Worm (Caenorhabditis elegans) whole organism, L3 larva: ENCODE results near the gene gst-18.
A peak's percentile ranks its signal among the peaks of the same experiment; 100 is the strongest.

ENCODE experiments used
- R02D3.7 ChIP-seq: fragments of 150-350 bp; optimal IDR thresholded peaks from 2 replicates; lab custom pipeline; 2014; ENCODE audit warnings: missing biosample characterization, missing genetic modification characterization
- ZK546.5 ChIP-seq: sonication (generic microtip); optimal IDR thresholded peaks from 2 replicates; lab custom pipeline; 2017; ENCODE audit warnings: missing biosample characterization, missing genetic modification characterization
- aly-2 ChIP-seq: fragments of 150-350 bp; optimal IDR thresholded peaks from 2 replicates; lab custom pipeline; 2014; ENCODE audit warnings: missing biosample characterization, missing genetic modification characterization
- ama-1 ChIP-seq: fragments of 150-350 bp; optimal IDR thresholded peaks from 2 replicates; lab custom pipeline; 2018
- ceh-28 ChIP-seq: fragments of 150-350 bp; optimal IDR thresholded peaks from 2 replicates; lab custom pipeline; 2014; ENCODE audit warnings: missing biosample characterization, missing genetic modification reagents, missing genetic modification characterization
- ceh-82 ChIP-seq: fragments of 150-350 bp; optimal IDR thresholded peaks from 2 replicates; lab custom pipeline; 2014; ENCODE audit warnings: missing biosample characterization, missing genetic modification characterization
- ceh-9 ChIP-seq: sonication (generic microtip); optimal IDR thresholded peaks from 2 replicates; lab custom pipeline; 2018; ENCODE audit warnings: missing biosample characterization, missing genetic modification characterization
- daf-12 ChIP-seq: fragments of 150-350 bp; optimal IDR thresholded peaks from 2 replicates; lab custom pipeline; 2014; ENCODE audit warnings: missing biosample characterization, missing genetic modification reagents, missing genetic modification characterization
- egl-27 ChIP-seq: sonication (generic microtip); optimal IDR thresholded peaks from 4 replicates; lab custom pipeline; 2017; ENCODE audit warnings: missing biosample characterization, missing genetic modification reagents, missing genetic modification characterization
- egl-5 ChIP-seq: fragments of 150-350 bp; optimal IDR thresholded peaks from 2 replicates; lab custom pipeline; 2017; ENCODE audit warnings: missing biosample characterization, missing genetic modification reagents, missing genetic modification characterization, inconsistent platforms
- elt-1 ChIP-seq: fragments of 150-350 bp; optimal IDR thresholded peaks from 2 replicates; lab custom pipeline; 2014; ENCODE audit warnings: missing biosample characterization, missing genetic modification characterization
- elt-3 ChIP-seq, 3 experiments: fragments of 150-350 bp in 1 of 3; sonication (generic microtip) in 2 of 3; optimal IDR thresholded peaks; 2 replicates in 2 of 3; 4 replicates in 1 of 3; lab custom pipeline; 2014 to 2017; ENCODE audit warnings: missing biosample characterization in 3 of 3, missing genetic modification characterization in 3 of 3
- fkh-10 ChIP-seq: sonication (generic microtip); optimal IDR thresholded peaks from 2 replicates; lab custom pipeline; 2017; ENCODE audit warnings: missing biosample characterization, missing genetic modification reagents, missing genetic modification characterization
- fkh-2 ChIP-seq: fragments of 150-350 bp; optimal IDR thresholded peaks from 2 replicates; lab custom pipeline; 2014; ENCODE audit warnings: missing biosample characterization, missing genetic modification reagents, missing genetic modification characterization
- fos-1 ChIP-seq: fragments of 150-350 bp; optimal IDR thresholded peaks from 2 replicates; lab custom pipeline; 2014; ENCODE audit warnings: missing biosample characterization, missing genetic modification characterization
- lin-39 ChIP-seq: fragments of 150-350 bp; optimal IDR thresholded peaks from 2 replicates; lab custom pipeline; 2018; ENCODE audit warnings: missing biosample characterization, missing genetic modification reagents, missing genetic modification characterization
- lsy-12 ChIP-seq: sonication (generic microtip); optimal IDR thresholded peaks from 2 replicates; lab custom pipeline; 2016; ENCODE audit warnings: mild to moderate bottlenecking, missing genetic modification characterization, missing compliant biosample characterization
- mdl-1 ChIP-seq: fragments of 150-350 bp; optimal IDR thresholded peaks from 2 replicates; lab custom pipeline; 2014; ENCODE audit warnings: missing biosample characterization, missing genetic modification characterization
- nfya-1 ChIP-seq: sonication (generic microtip); optimal IDR thresholded peaks from 2 replicates; lab custom pipeline; 2017; ENCODE audit warnings: missing genetic modification characterization, mild to moderate bottlenecking, missing compliant biosample characterization, antibody characterized with exemption, moderate library complexity; ENCODE audit not compliant: insufficient read depth
- nhr-11 ChIP-seq: fragments of 150-350 bp; optimal IDR thresholded peaks from 2 replicates; lab custom pipeline; 2014; ENCODE audit warnings: missing biosample characterization, missing genetic modification characterization
- nhr-12 ChIP-seq: fragments of 150-350 bp; optimal IDR thresholded peaks from 2 replicates; lab custom pipeline; 2014; ENCODE audit warnings: missing biosample characterization, missing genetic modification characterization
- nhr-23 ChIP-seq: fragments of 150-350 bp; optimal IDR thresholded peaks from 2 replicates; lab custom pipeline; 2014; ENCODE audit warnings: missing biosample characterization, missing genetic modification reagents, missing genetic modification characterization
- nhr-237 ChIP-seq: fragments of 150-350 bp; optimal IDR thresholded peaks from 2 replicates; lab custom pipeline; 2014; ENCODE audit warnings: missing biosample characterization, missing genetic modification characterization
- nhr-25 ChIP-seq: sonication (generic microtip); optimal IDR thresholded peaks from 2 replicates; lab custom pipeline; 2017; ENCODE audit warnings: missing biosample characterization, missing genetic modification characterization
- nhr-43 ChIP-seq: sonication (generic microtip); optimal IDR thresholded peaks from 2 replicates; lab custom pipeline; 2016; ENCODE audit warnings: mild to moderate bottlenecking, missing genetic modification characterization, missing compliant biosample characterization; ENCODE audit not compliant: poor library complexity, severe bottlenecking
- nhr-76 ChIP-seq: fragments of 150-350 bp; sonication (generic microtip); optimal IDR thresholded peaks from 5 replicates; lab custom pipeline; 2014; ENCODE audit warnings: missing biosample characterization, missing genetic modification characterization
- sea-2 ChIP-seq: fragments of 150-350 bp; sonication (generic microtip); optimal IDR thresholded peaks from 4 replicates; lab custom pipeline; 2014; ENCODE audit warnings: missing biosample characterization, missing genetic modification reagents, missing genetic modification characterization
- skn-1 ChIP-seq: fragments of 150-350 bp; optimal IDR thresholded peaks from 2 replicates; lab custom pipeline; 2014; ENCODE audit warnings: missing biosample characterization, missing genetic modification characterization
- tbx-2 ChIP-seq: sonication (generic microtip); optimal IDR thresholded peaks from 2 replicates; lab custom pipeline; 2016; ENCODE audit warnings: mild to moderate bottlenecking, missing genetic modification characterization, missing compliant biosample characterization
- unc-62 ChIP-seq: fragments of 150-350 bp; sonication (generic microtip); optimal IDR thresholded peaks from 4 replicates; lab custom pipeline; 2014; ENCODE audit warnings: missing biosample characterization, missing genetic modification reagents, missing genetic modification characterization
- zag-1 ChIP-seq: fragments of 150-350 bp; optimal IDR thresholded peaks from 2 replicates; lab custom pipeline; 2014; ENCODE audit warnings: missing biosample characterization, missing genetic modification characterization
- ztf-11 ChIP-seq: fragments of 150-350 bp; optimal IDR thresholded peaks from 2 replicates; lab custom pipeline; 2014; ENCODE audit warnings: missing biosample characterization, missing genetic modification characterization
- ztf-4 ChIP-seq: fragments of 150-350 bp; optimal IDR thresholded peaks from 2 replicates; lab custom pipeline; 2014; ENCODE audit warnings: missing biosample characterization, missing genetic modification characterization

gst-18 gene

DNA sequence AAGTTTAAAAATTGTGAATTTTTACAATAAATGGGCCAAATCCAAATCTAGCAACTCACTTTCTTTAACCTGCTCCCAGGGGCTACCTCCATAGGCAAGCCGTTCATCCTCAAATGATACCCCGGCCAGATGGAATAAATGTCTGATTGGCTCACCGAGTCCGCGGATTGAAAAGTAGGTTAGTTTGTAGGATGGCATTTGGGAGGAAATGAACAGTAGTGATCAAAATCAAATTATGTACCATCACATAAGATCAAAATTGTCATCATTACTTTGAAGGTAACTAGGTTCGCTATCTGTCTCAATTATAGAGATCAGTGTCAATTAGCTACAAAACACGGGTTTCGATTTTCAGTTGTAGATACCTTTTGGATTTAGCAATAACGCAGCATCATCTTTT lies at the start of gene gst-18, which contains the start of gene gst-17:
Gene gst-18, minus strand, starts transcription at position 198 of the 400 bp plus-strand sequence.
Gene gst-17, minus strand, starts transcription at position 101 of the 400 bp plus-strand sequence.
- TF ChIP-seq elt-1 (tag; lab: Kevin White, UChicago), result no peak
- no peak for TF ChIP-seq ceh-9 (tag; lab: Kevin White, UChicago)
- TF ChIP-seq zag-1 (tag; lab: Kevin White, UChicago), result no peak
- TF ChIP-seq egl-5 (tag; lab: Kevin White, UChicago), result no peak
- TF ChIP-seq fkh-2 (tag; lab: Kevin White, UChicago), result no peak
- TF ChIP-seq fos-1, result no peak
- no peak for TF ChIP-seq ztf-11 (tag; lab: Kevin White, UChicago)
- TF ChIP-seq nhr-237 (tag; lab: Kevin White, UChicago), result no peak
- TF ChIP-seq ZK546.5 (tag; lab: Kevin White, UChicago), result no peak
- TF ChIP-seq ceh-28 (tag; lab: Kevin White, UChicago), result no peak
- TF ChIP-seq ztf-4, result no peak
- TF ChIP-seq fkh-10, result no peak
- no peak for TF ChIP-seq ceh-82 (tag; lab: Kevin White, UChicago)
- TF ChIP-seq unc-62 (GFP tag; lab: Kevin White, UChicago), result no peak
- no peak for TF ChIP-seq nhr-76 (tag; lab: Kevin White, UChicago)
- no peak for TF ChIP-seq nhr-12 (tag; lab: Kevin White, UChicago)
- TF ChIP-seq R02D3.7, result no peak
- no peak for TF ChIP-seq tbx-2 (tag; lab: Kevin White, UChicago)
- no peak for TF ChIP-seq mdl-1 (tag; lab: Kevin White, UChicago)
- no peak for TF ChIP-seq sea-2

DNA sequence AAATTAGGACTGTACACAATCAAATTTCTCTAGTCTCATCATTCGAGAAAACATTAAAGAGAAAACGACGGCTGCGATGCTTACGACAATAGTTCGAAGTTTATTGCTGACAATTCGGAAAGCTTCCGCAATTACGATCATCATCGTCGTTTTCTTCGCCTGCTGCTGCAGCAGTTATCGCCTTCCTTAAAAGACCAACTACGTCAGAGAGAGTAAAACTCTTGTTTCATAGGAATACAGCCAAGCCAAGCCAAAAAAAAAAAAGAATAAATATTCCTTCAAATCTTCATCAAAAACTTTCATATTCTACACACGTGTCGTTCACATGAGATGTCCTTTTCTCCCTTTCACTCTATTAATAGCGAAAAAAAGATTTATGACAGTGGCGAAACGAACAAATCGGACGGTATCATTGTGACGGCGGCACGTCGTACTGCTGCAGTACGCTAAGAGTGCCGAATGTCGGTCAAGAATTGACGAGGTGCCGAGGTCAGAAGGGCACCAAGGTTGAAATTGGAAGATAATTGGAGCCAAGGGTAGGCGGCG lies 49.2 kb upstream of the gst-18 start:
- TF ChIP-seq nhr-43, result peak; percentile 84
- no peak for TF ChIP-seq ceh-82 (tag; lab: Kevin White, UChicago)
- no peak for TF ChIP-seq fos-1
- TF ChIP-seq nhr-23, result peak; percentile 79
- peak; percentile 55 for TF ChIP-seq nhr-25 (tag; lab: Kevin White, UChicago)
- TF ChIP-seq elt-3 (tag; optimal IDR thresholded peaks at IDR 0.05; lab: Kevin White, UChicago), result peak in 2 of 3 experiments; percentile 14 to 39
- no peak for TF ChIP-seq sea-2
- no peak for TF ChIP-seq nhr-76 (tag; lab: Kevin White, UChicago)
- no peak for TF ChIP-seq unc-62 (GFP tag; lab: Kevin White, UChicago)

DNA sequence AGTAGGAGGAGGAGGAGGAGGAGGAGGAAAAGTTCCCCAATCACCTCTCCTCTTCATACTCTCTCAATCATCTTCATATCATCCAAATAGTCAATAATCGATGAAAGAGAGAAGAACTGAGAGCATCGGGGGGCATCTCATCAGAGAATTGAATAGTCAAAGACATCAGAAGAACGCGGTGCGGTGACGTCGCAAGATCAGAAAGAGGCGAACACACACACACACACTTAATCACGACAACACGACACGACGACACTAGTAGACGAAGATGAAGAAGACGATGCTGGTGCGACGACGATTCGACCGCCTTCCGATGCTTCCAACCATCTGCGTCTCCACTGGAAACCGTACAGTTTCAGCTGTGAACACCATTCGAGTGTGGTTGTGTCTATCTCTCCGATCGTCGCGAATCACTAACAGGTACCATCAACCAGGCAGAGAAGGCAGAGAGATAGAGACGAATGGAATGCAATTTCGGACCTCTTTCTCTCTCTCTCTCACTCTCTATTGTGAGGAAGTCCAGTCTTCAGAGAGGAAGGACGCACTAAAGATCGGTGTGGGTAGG lies 48.0 kb upstream of the gst-18 start:
- TF ChIP-seq nhr-76 (tag; lab: Kevin White, UChicago) (no peak), nhr-23 (peak; percentile 60), lsy-12 (tag; lab: Kevin White, UChicago) (peak; percentile 36), zag-1 (tag; lab: Kevin White, UChicago) (no peak), sea-2 (no peak), elt-3 (tag; optimal IDR thresholded peaks at IDR 0.05; lab: Kevin White, UChicago) (peak in 2 of 3 experiments; percentile 8 to 57), tbx-2 (tag; lab: Kevin White, UChicago) (no peak), egl-27 (tag; lab: Kevin White, UChicago) (no peak), ceh-28 (tag; lab: Kevin White, UChicago) (peak; percentile 75), nhr-11 (tag; lab: Kevin White, UChicago) (no peak), nfya-1 (tag; lab: Kevin White, UChicago) (peak; percentile 31), nhr-25 (tag; lab: Kevin White, UChicago) (peak; percentile 75), nhr-43 (peak; percentile 91)

DNA sequence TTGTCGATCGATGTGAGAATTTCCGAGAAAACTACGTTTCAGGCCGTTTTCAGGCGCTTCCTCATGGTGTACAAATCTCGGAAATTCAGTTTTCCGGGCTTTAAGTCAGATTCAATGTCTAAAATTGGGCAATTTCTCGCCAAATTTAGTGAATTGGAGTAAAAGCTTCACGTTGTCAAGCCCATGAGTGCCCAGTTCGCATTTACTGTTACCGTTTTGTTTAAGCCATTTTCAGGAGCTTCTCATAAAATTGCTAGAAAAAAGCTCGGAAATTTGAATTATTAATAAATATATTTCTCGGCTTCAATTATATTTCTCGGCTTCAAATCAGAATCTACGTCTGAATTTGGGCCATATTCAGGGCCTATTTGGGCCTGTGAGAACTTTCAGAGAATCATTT lies 47.2 kb upstream of the gst-18 start:
- TF ChIP-seq fos-1 (no peak), unc-62 (GFP tag; lab: Kevin White, UChicago) (no peak), lin-39 (tag; lab: Kevin White, UChicago) (no peak), nhr-237 (tag; lab: Kevin White, UChicago) (no peak), mdl-1 (tag; lab: Kevin White, UChicago) (no peak)

DNA sequence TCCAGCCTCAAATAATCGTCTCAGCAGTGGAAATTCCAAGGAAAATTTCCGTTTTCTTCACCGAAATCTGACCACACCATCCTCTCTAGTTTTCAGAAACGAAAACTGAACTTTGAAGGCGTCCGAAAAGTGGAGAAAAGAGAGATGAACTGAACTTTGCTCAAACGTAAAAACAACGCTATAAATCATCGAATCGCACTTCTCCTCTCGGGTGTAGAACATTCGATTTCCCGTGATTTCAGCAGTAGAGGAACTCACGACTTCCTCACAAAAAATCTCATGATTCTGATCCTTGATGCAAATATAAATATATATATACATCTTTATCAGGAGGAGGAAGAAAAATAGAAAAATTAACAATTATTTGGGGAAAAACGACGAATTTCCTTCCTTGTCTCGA lies 44.5 kb upstream of the gst-18 start:
- TF ChIP-seq nhr-23, result no peak
- TF ChIP-seq egl-5 (tag; lab: Kevin White, UChicago), result no peak
- TF ChIP-seq egl-27 (tag; lab: Kevin White, UChicago), result no peak
- TF ChIP-seq aly-2 (tag; lab: Kevin White, UChicago), result no peak
- TF ChIP-seq skn-1 (tag; lab: Kevin White, UChicago), result no peak
- no peak for TF ChIP-seq elt-3 (tag; optimal IDR thresholded peaks at IDR 0.05; lab: Kevin White, UChicago)
- TF ChIP-seq zag-1 (tag; lab: Kevin White, UChicago), result no peak
- TF ChIP-seq ztf-11 (tag; lab: Kevin White, UChicago), result no peak
- TF ChIP-seq elt-1 (tag; lab: Kevin White, UChicago), result no peak
- peak; percentile 6 for TF ChIP-seq ama-1 (lab: Kevin White, UChicago)
- no peak for TF ChIP-seq R02D3.7
- TF ChIP-seq lin-39 (tag; lab: Kevin White, UChicago), result peak; percentile 14
- no peak for TF ChIP-seq daf-12 (tag; lab: Kevin White, UChicago)
